Worm (Caenorhabditis elegans) whole organism, early embryonic: ENCODE results near the gene rgs-4.

ENCODE experiments used
- B0310.2 ChIP-seq: sonication (generic microtip); optimal IDR thresholded peaks from 2 replicates; lab custom pipeline; 2016; ENCODE audit warnings: mild to moderate bottlenecking, missing genetic modification characterization, missing compliant biosample characterization
- F13C5.2 ChIP-seq: sonication (generic microtip); optimal IDR thresholded peaks from 2 replicates; lab custom pipeline; 2017; ENCODE audit warnings: mild to moderate bottlenecking, missing genetic modification characterization, inconsistent platforms, missing compliant biosample characterization
- aly-1 ChIP-seq: sonication (generic microtip); optimal IDR thresholded peaks from 2 replicates; lab custom pipeline; 2016; ENCODE audit warnings: missing genetic modification characterization, missing compliant biosample characterization
- ama-1 ChIP-seq: fragments of 150-350 bp; optimal IDR thresholded peaks from 2 replicates; lab custom pipeline; 2014
- ceh-13 ChIP-seq: fragments of 200-800 bp; sonication (Bioruptor generic); optimal IDR thresholded peaks from 2 replicates; lab custom pipeline; 2018; ENCODE audit warnings: mild to moderate bottlenecking, missing genetic modification characterization, missing compliant biosample characterization
- ceh-36 ChIP-seq: sonication (generic microtip); optimal IDR thresholded peaks from 2 replicates; lab custom pipeline; 2016; ENCODE audit warnings: missing genetic modification characterization, inconsistent platforms, missing compliant biosample characterization
- ets-7 ChIP-seq: sonication (generic microtip); optimal IDR thresholded peaks from 2 replicates; lab custom pipeline; 2016; ENCODE audit warnings: missing genotype, missing genetic modification characterization, missing compliant biosample characterization
- flt-1 ChIP-seq: fragments of 200-800 bp; sonication (Bioruptor generic); IDR thresholded peaks from 2 replicates; pipeline ENCODE4 v1.3.6; 2022; ENCODE audit warnings: missing genetic modification characterization, missing compliant biosample characterization
- hmbx-1 ChIP-seq: sonication (generic microtip); optimal IDR thresholded peaks from 2 replicates; lab custom pipeline; 2016; ENCODE audit warnings: mild to moderate bottlenecking, missing genetic modification characterization, missing compliant biosample characterization
- hmg-4 ChIP-seq: fragments of 200-800 bp; sonication (Bioruptor generic); optimal IDR thresholded peaks from 2 replicates; lab custom pipeline; 2018; ENCODE audit warnings: mild to moderate bottlenecking, missing genetic modification characterization, missing compliant biosample characterization
- hnd-1 ChIP-seq: sonication (generic microtip); optimal IDR thresholded peaks from 2 replicates; lab custom pipeline; 2016; ENCODE audit warnings: missing genetic modification characterization, missing compliant biosample characterization
- pes-1 ChIP-seq: fragments of 200-800 bp; sonication (Bioruptor generic); IDR thresholded peaks from 2 replicates; pipeline ENCODE4 v1.3.6; 2022; ENCODE audit warnings: missing genetic modification reagents, missing genetic modification characterization, missing compliant biosample characterization
- scrt-1 ChIP-seq: fragments of 200-800 bp; sonication (Bioruptor generic); IDR thresholded peaks from 2 replicates; pipeline ENCODE4 v1.3.6; 2022; ENCODE audit warnings: missing genetic modification characterization, missing compliant biosample characterization
- sea-1 ChIP-seq: fragments of 200-800 bp; sonication (Bioruptor generic); conservative IDR thresholded peaks from 2 replicates; pipeline ENCODE4 v1.3.6; 2022; ENCODE audit warnings: missing genetic modification characterization, missing compliant biosample characterization
- tbx-11 ChIP-seq: fragments of 200-800 bp; sonication (Bioruptor generic); IDR thresholded peaks from 2 replicates; pipeline ENCODE4 v1.3.6; 2022; ENCODE audit warnings: missing genetic modification characterization, missing compliant biosample characterization
- tbx-37 ChIP-seq: fragments of 200-800 bp; sonication (Bioruptor generic); conservative IDR thresholded peaks from 2 replicates; pipeline ENCODE4 v1.3.6; 2022; ENCODE audit warnings: missing genetic modification reagents, missing genetic modification characterization, missing compliant biosample characterization
- tra-4 ChIP-seq: sonication (generic microtip); optimal IDR thresholded peaks from 2 replicates; lab custom pipeline; 2017; ENCODE audit warnings: missing genetic modification characterization, missing compliant biosample characterization

The rgs-4 gene

ce11 chrII:12626120-12626624 lies 28.4 kb upstream of the rgs-4 start:
- TF ChIP-seq tbx-37 (no peak), ceh-13 (GFP tag; lab: Kevin White, UChicago) (no peak), flt-1 (no peak), aly-1 (tag; lab: Kevin White, UChicago) (no peak), ceh-36 (tag; lab: Kevin White, UChicago) (no peak), hmbx-1 (no peak), sea-1 (no peak), hmg-4 (GFP tag; lab: Kevin White, UChicago) (no peak), tra-4 (tag; lab: Kevin White, UChicago) (no peak), ets-7 (no peak), hnd-1 (no peak), ama-1 (lab: Kevin White, UChicago) (no peak), pes-1 (GFP tag; lab: Robert Waterston, UW) (no peak), scrt-1 (GFP tag; lab: Robert Waterston, UW) (no peak), tbx-11 (GFP tag; lab: Robert Waterston, UW) (no peak), F13C5.2 (tag; lab: Kevin White, UChicago) (no peak)

DNA sequence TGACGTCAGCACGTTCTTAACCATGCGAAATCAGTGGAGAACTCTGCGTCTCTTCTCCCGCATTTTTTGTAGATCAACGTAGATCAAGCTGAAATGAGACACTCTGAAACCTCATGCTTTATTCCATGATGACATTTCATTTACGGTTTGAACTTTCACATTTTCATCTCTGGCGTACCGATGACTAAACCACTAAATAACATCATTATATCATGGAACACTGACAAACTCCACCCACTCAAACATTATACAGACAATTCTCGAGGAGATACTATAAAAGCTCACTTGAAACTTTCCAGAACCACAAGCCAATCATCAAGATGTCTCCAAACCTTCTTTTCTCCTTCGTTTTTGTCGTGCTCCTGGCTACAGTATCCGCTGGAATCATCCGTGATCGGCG lies 27.7 kb upstream of the rgs-4 start, which contains the start of gene nspe-7:
nspe-7 (plus strand) TSS at position 301 of the 400 bp plus-strand sequence.
- TF ChIP-seq hmbx-1 (no peak), ceh-13 (GFP tag; lab: Kevin White, UChicago) (no peak), scrt-1 (GFP tag; lab: Robert Waterston, UW) (no peak), tbx-11 (GFP tag; lab: Robert Waterston, UW) (no peak), tbx-37 (no peak), hnd-1 (no peak), ets-7 (no peak), sea-1 (no peak), B0310.2 (tag; lab: Kevin White, UChicago) (no peak), hmg-4 (GFP tag; lab: Kevin White, UChicago) (no peak), aly-1 (tag; lab: Kevin White, UChicago) (no peak), ceh-36 (tag; lab: Kevin White, UChicago) (no peak)

- TF ChIP-seq tbx-37, result no peak
- TF ChIP-seq tbx-11 (GFP tag; lab: Robert Waterston, UW), result no peak
- no peak for TF ChIP-seq pes-1 (GFP tag; lab: Robert Waterston, UW)
- TF ChIP-seq ama-1 (lab: Kevin White, UChicago), result no peak
- no peak for TF ChIP-seq ceh-13 (GFP tag; lab: Kevin White, UChicago)
- no peak for TF ChIP-seq B0310.2 (tag; lab: Kevin White, UChicago)
- TF ChIP-seq flt-1, result no peak
- TF ChIP-seq tra-4 (tag; lab: Kevin White, UChicago), result no peak
- no peak for TF ChIP-seq scrt-1 (GFP tag; lab: Robert Waterston, UW)
- no peak for TF ChIP-seq F13C5.2 (tag; lab: Kevin White, UChicago)
- no peak for TF ChIP-seq hmbx-1
Measured at ce11 chrII:12628566-12628965, 26.0 kb upstream of the rgs-4 start, which contains the start of gene nspe-5. Gene nspe-5 (plus strand): TSS chrII:12628866.

- TF ChIP-seq aly-1 (tag; lab: Kevin White, UChicago), result no peak
- no peak for TF ChIP-seq F13C5.2 (tag; lab: Kevin White, UChicago)
- TF ChIP-seq hmbx-1, result no peak
- no peak for TF ChIP-seq ama-1 (lab: Kevin White, UChicago)
- no peak for TF ChIP-seq pes-1 (GFP tag; lab: Robert Waterston, UW)
- TF ChIP-seq ets-7, result no peak
- TF ChIP-seq tra-4 (tag; lab: Kevin White, UChicago), result no peak
- no peak for TF ChIP-seq hmg-4 (GFP tag; lab: Kevin White, UChicago)
- TF ChIP-seq B0310.2 (tag; lab: Kevin White, UChicago), result no peak
- TF ChIP-seq scrt-1 (GFP tag; lab: Robert Waterston, UW), result no peak
- TF ChIP-seq sea-1, result no peak
- TF ChIP-seq ceh-36 (tag; lab: Kevin White, UChicago), result no peak
- TF ChIP-seq hnd-1, result no peak
- TF ChIP-seq ceh-13 (GFP tag; lab: Kevin White, UChicago), result no peak
- no peak for TF ChIP-seq tbx-11 (GFP tag; lab: Robert Waterston, UW)
- no peak for TF ChIP-seq flt-1
- no peak for TF ChIP-seq tbx-37
Measured at ce11 chrII:12629387-12629786, 25.2 kb upstream of the rgs-4 start, which contains the start of gene Y38E10A.28. Gene Y38E10A.28 (plus strand): TSS chrII:12629687.

ce11 chrII:12630888-12631287 lies 23.7 kb upstream of the rgs-4 start, which contains the start of gene Y38E10A.34:
Gene Y38E10A.34 (plus strand): TSS chrII:12631188.
- TF ChIP-seq ama-1 (lab: Kevin White, UChicago) (no peak), scrt-1 (GFP tag; lab: Robert Waterston, UW) (no peak), tbx-11 (GFP tag; lab: Robert Waterston, UW) (no peak), aly-1 (tag; lab: Kevin White, UChicago) (no peak), tra-4 (tag; lab: Kevin White, UChicago) (no peak), F13C5.2 (tag; lab: Kevin White, UChicago) (no peak), B0310.2 (tag; lab: Kevin White, UChicago) (no peak), hnd-1 (no peak)

DNA sequence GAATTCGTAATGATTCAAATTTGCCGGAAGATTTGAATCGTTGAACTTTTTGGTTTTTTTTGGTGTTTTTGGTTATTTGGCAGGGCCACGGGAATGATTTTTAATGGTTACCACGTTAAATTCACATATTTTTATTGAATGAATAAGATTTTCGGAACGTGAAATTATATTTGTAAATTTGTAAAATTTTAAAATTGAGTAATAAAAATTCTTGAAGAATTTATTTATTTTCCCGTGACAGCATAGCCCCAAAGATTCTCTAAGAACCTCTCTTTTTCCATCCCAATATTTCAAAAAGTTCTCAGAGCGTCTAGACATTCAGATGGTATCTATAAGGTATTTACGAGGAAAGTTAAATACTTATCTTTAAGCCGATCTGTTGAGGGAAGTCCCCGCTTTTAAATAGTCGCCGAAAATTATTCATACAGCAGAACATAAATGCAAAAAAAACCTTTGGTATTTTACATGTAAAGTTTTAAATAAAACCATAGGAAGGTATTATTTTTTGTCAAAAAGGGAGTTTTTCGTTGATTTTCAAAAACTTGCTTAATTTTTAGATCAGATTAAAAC lies 19.7 kb upstream of the rgs-4 start, which contains the start of gene Y38E10A.17:
Y38E10A.17 (minus strand) TSS at position 51 of the 570 bp plus-strand sequence.
- TF ChIP-seq ets-7 (no peak), F13C5.2 (tag; lab: Kevin White, UChicago) (no peak)

ce11 chrII:12636602-12637001 lies 17.9 kb upstream of the rgs-4 start, which contains the start of gene nhr-234:
Gene nhr-234 (plus strand): TSS chrII:12636678.
- TF ChIP-seq ceh-36 (tag; lab: Kevin White, UChicago), result peak; percentile 82
- TF ChIP-seq ama-1 (lab: Kevin White, UChicago), result no peak

- TF ChIP-seq ets-7 (no peak), pes-1 (GFP tag; lab: Robert Waterston, UW) (no peak), tbx-11 (GFP tag; lab: Robert Waterston, UW) (no peak)
Measured at ce11 chrII:12640370-12640769, 14.2 kb upstream of the rgs-4 start, which contains the start of gene nhr-235. Gene nhr-235 (plus strand): TSS chrII:12640670.
